Fruit fly (Drosophila melanogaster) whole organism, wandering third instar larva: ENCODE results near the gene CG3719.
A peak's percentile ranks its signal among the peaks of the same experiment; 100 is the strongest.

Experiments
- Abd-B ChIP-seq: fragments of >200 bp; optimal IDR thresholded peaks from 2 replicates; lab custom pipeline; 2017; ENCODE audit warnings: missing biosample characterization, missing genetic modification characterization
- CG32264 ChIP-seq: fragments of 200-800 bp; sonication (Bioruptor generic); optimal IDR thresholded peaks from 2 replicates; lab custom pipeline; 2016; ENCODE audit warnings: missing biosample characterization, missing genetic modification characterization
- CrebA ChIP-seq: fragments of 200-800 bp; sonication (Bioruptor generic); optimal IDR thresholded peaks from 2 replicates; lab custom pipeline; 2016; ENCODE audit warnings: missing biosample characterization, mild to moderate bottlenecking, missing genetic modification characterization, borderline replicate concordance
- Dfd ChIP-seq: fragments of >200 bp; optimal IDR thresholded peaks from 2 replicates; lab custom pipeline; 2017; ENCODE audit warnings: missing biosample characterization, missing genetic modification characterization
- Dif ChIP-seq: fragments of 200-275, 200-300 bp; sonication (Bioruptor generic); optimal IDR thresholded peaks from 2 replicates; lab custom pipeline; 2018; ENCODE audit warnings: missing biosample characterization, missing genetic modification characterization; ENCODE audit not compliant: partially characterized antibody
- GATAd ChIP-seq: sonication (Bioruptor generic); optimal IDR thresholded peaks from 2 replicates; lab custom pipeline; 2016; ENCODE audit warnings: missing biosample characterization, missing genetic modification characterization
- HLH106 ChIP-seq: fragments of 200-800 bp; optimal IDR thresholded peaks from 3 replicates; lab custom pipeline; 2019; ENCODE audit warnings: missing biosample characterization, mild to moderate bottlenecking, missing genetic modification characterization, moderate library complexity
- Hnf4 ChIP-seq: fragments of 200-800 bp; sonication (Bioruptor generic); optimal IDR thresholded peaks from 2 replicates; lab custom pipeline; 2016; ENCODE audit warnings: missing biosample characterization, mild to moderate bottlenecking, missing genetic modification characterization
- Hr78 ChIP-seq: fragments of >200 bp; optimal IDR thresholded peaks from 2 replicates; lab custom pipeline; 2017; ENCODE audit warnings: missing biosample characterization, missing genetic modification characterization
- Hr83 ChIP-seq: fragments of 200-300 bp; sonication (Bioruptor generic); optimal IDR thresholded peaks from 2 replicates; lab custom pipeline; 2016; ENCODE audit warnings: missing biosample characterization, mild to moderate bottlenecking, missing genetic modification characterization, moderate library complexity; ENCODE audit not compliant: poor library complexity, severe bottlenecking
- Jra ChIP-seq: sonication (Bioruptor generic); optimal IDR thresholded peaks from 2 replicates; lab custom pipeline; 2016; ENCODE audit warnings: missing biosample characterization, missing genetic modification characterization
- Myc ChIP-seq: fragments of >200 bp; optimal IDR thresholded peaks from 2 replicates; lab custom pipeline; 2017
- N ChIP-seq: fragments of >200 bp; optimal IDR thresholded peaks from 2 replicates; lab custom pipeline; 2018; ENCODE audit warnings: missing biosample characterization, missing external identifiers, missing genetic modification characterization
- OdsH ChIP-seq: fragments of 200-800 bp; sonication (Bioruptor generic); optimal IDR thresholded peaks from 2 replicates; lab custom pipeline; 2016; ENCODE audit warnings: missing biosample characterization, mild to moderate bottlenecking, missing genetic modification characterization
- Rel ChIP-seq, 2 experiments: fragments of 200-800 bp; sonication (Bioruptor generic) in 1 of 2; optimal IDR thresholded peaks; 2 replicates in 1 of 2; 3 replicates in 1 of 2; lab custom pipeline; 2016 to 2019; ENCODE audit warnings: mild to moderate bottlenecking in 2 of 2, missing biosample characterization in 2 of 2, missing genetic modification characterization in 2 of 2, moderate library complexity in 1 of 2
- Sp1 ChIP-seq: fragments of 200-800 bp; sonication (Bioruptor generic); optimal IDR thresholded peaks from 3 replicates; lab custom pipeline; 2019; ENCODE audit warnings: missing biosample characterization, mild to moderate bottlenecking, missing genetic modification characterization, moderate library complexity
- Vsx2 ChIP-seq: fragments of 200-300, 225-300 bp; sonication (Bioruptor generic); optimal IDR thresholded peaks from 2 replicates; lab custom pipeline; 2018; ENCODE audit warnings: missing biosample characterization, missing genetic modification characterization; ENCODE audit not compliant: partially characterized antibody
- br ChIP-seq: fragments of 200-800 bp; sonication (Bioruptor generic); optimal IDR thresholded peaks from 2 replicates; lab custom pipeline; 2016; ENCODE audit warnings: missing biosample characterization, missing genetic modification characterization
- dl ChIP-seq, 2 experiments: fragments of 175-275, 200-275 bp in 1 of 2; fragments of 200-275 bp in 1 of 2; sonication (Bioruptor generic); optimal IDR thresholded peaks; lab custom pipeline; 2018; ENCODE audit warnings: mild to moderate bottlenecking in 2 of 2, missing biosample characterization in 2 of 2, missing genetic modification characterization in 2 of 2, moderate library complexity in 2 of 2; ENCODE audit not compliant: partially characterized antibody in 2 of 2, insufficient read depth in 1 of 2
- dmrt93B ChIP-seq: fragments of 200-800 bp; sonication (Bioruptor generic); optimal IDR thresholded peaks from 2 replicates; lab custom pipeline; 2018; ENCODE audit warnings: missing biosample characterization, mild to moderate bottlenecking, missing genetic modification characterization
- dsf ChIP-seq: sonication (Bioruptor generic); optimal IDR thresholded peaks from 2 replicates; lab custom pipeline; 2016; ENCODE audit warnings: missing biosample characterization, missing genetic modification characterization, borderline replicate concordance
- ey ChIP-seq: fragments of 200-800 bp; sonication (Bioruptor generic); optimal IDR thresholded peaks from 2 replicates; lab custom pipeline; 2016; ENCODE audit warnings: missing biosample characterization, missing genetic modification characterization
- foxo ChIP-seq, 2 experiments: fragments of 200-800 bp; sonication (Bioruptor generic); optimal IDR thresholded peaks; 2 replicates in 1 of 2; 3 replicates in 1 of 2; lab custom pipeline; 2016 to 2017; ENCODE audit warnings: missing biosample characterization in 2 of 2, missing genetic modification characterization in 2 of 2
- fru ChIP-seq: fragments of 200-800 bp; sonication (Bioruptor generic); optimal IDR thresholded peaks from 3 replicates; lab custom pipeline; 2016; ENCODE audit warnings: missing biosample characterization, mild to moderate bottlenecking, missing genetic modification characterization
- h ChIP-seq: fragments of 200-800 bp; sonication (Bioruptor generic); optimal IDR thresholded peaks from 3 replicates; lab custom pipeline; 2016; ENCODE audit warnings: missing biosample characterization, mild to moderate bottlenecking, missing genetic modification characterization
- jim ChIP-seq: fragments of 175-275, 200-325 bp; sonication (Bioruptor generic); optimal IDR thresholded peaks from 2 replicates; lab custom pipeline; 2016; ENCODE audit warnings: missing biosample characterization, mild to moderate bottlenecking, missing genetic modification characterization
- lola ChIP-seq: fragments of >200 bp; optimal IDR thresholded peaks from 2 replicates; lab custom pipeline; 2017; ENCODE audit warnings: missing biosample characterization, missing genetic modification characterization
- psq ChIP-seq: fragments of 200-800 bp; sonication (Bioruptor generic); optimal IDR thresholded peaks from 3 replicates; lab custom pipeline; 2017; ENCODE audit warnings: missing biosample characterization, mild to moderate bottlenecking, missing genetic modification characterization, moderate library complexity
- rgr ChIP-seq: fragments of 200-800 bp; sonication (Bioruptor generic); optimal IDR thresholded peaks from 3 replicates; lab custom pipeline; 2016; ENCODE audit warnings: missing biosample characterization, mild to moderate bottlenecking, missing genetic modification characterization
- sage ChIP-seq: fragments of 200-800 bp; sonication (Bioruptor generic); optimal IDR thresholded peaks from 2 replicates; lab custom pipeline; 2016; ENCODE audit warnings: missing biosample characterization, mild to moderate bottlenecking, missing genetic modification characterization
- sv ChIP-seq: fragments of 200-800 bp; sonication (Bioruptor generic); optimal IDR thresholded peaks from 3 replicates; lab custom pipeline; 2016; ENCODE audit warnings: missing biosample characterization, missing genetic modification characterization
- tai ChIP-seq: sonication (Bioruptor generic); optimal IDR thresholded peaks from 2 replicates; lab custom pipeline; 2016; ENCODE audit warnings: missing biosample characterization, missing genetic modification characterization
- usp ChIP-seq: fragments of >200 bp; optimal IDR thresholded peaks from 2 replicates; lab custom pipeline; 2017; ENCODE audit warnings: missing biosample characterization, missing genetic modification characterization
- woc ChIP-seq: sonication (Bioruptor generic); optimal IDR thresholded peaks from 2 replicates; lab custom pipeline; 2016; ENCODE audit warnings: missing biosample characterization, mild to moderate bottlenecking, missing genetic modification characterization

Gene CG3719

DNA sequence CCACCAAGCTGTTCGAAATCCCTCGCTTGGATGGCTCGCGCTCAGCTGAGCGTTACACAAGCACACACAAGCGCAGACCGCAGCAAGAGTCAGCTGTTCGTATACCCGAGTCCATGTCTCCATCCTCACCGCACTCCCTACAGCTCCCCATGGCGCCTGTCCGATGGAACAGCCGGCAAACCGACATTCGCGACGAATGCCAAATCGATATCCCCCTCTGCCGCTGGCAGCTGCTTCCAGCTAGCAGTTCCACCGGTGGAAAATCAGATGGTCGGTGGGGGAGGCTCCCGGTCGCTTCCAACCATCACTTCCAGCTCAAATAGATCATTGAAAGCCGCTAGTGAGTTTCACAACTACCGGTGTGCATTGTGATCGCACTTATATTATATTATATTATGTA, 30.0 kb upstream of the CG3719 start:
- TF ChIP-seq dl (GFP tag; optimal IDR thresholded peaks at IDR 0.05; lab: Kevin White, UChicago; ENCODE audit: insufficient read depth in 1 of 2, partially characterized antibody in 2 of 2) (no peak), dsf (no peak), CrebA (no peak), GATAd (no peak), lola (GFP tag; lab: Kevin White, UChicago) (no peak), Abd-B (no peak), Dfd (GFP tag; lab: Kevin White, UChicago) (no peak), Hr83 (GFP tag; lab: Kevin White, UChicago) (no peak), usp (GFP tag; lab: Kevin White, UChicago) (no peak), foxo (GFP tag; optimal IDR thresholded peaks at IDR 0.05; lab: Kevin White, UChicago) (no peak), ey (no peak), dmrt93B (no peak), Myc (no peak), sv (no peak), Jra (GFP tag; lab: Kevin White, UChicago) (no peak)
- TF ChIP-seq, all 38 proteins: peak for 0

DNA sequence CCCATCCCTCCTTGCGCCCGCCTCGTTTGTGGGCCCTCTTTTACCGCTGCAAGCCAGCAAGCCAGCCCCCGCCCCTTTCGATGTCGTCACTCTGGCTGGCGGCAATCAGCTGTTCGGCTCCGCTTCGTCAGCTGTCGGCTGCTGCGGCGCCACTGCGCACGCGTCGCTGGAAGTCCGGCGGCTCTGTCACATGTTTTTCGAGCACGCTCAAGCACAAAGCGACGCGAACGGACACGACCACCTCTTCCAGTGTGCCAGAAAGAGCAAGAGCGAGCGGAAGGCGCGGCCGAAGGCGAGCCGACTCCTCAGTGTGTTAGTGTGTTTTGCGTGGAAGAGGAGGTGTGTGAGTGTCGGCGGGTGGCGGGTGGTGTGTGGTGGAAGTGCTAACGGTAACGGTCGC, 28.7 kb upstream of the CG3719 start, which contains the start of gene futsch:
Gene futsch (plus strand): TSS at position 106 of the 400 bp plus-strand sequence.
- no peak for TF ChIP-seq Hnf4

DNA sequence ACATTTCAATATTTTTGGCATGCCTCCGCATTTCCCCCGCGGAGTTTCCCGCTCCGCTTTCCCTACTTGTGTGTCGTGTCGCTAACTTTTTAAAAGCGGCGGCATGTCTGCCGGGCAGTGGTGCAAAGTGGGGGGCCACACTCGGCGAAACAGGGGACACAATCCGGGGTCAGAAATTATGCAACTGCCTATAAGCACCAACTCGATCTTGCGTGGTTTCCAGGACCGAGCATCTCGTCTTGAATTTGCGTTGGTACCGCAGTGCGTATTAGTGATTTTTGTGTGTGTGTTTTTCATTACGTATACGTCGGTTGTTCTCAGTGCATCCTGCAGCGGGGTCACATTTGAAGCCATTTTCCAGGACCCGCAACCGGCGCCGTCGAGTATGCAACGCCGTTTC, 27.4 kb upstream of the CG3719 start:
- TF ChIP-seq dmrt93B (no peak), fru (GFP tag; lab: Kevin White, UChicago) (no peak), foxo (GFP tag; optimal IDR thresholded peaks at IDR 0.05; lab: Kevin White, UChicago) (peak in 1 of 2 experiments; percentile 14), usp (GFP tag; lab: Kevin White, UChicago) (no peak)
- TF ChIP-seq, all 38 proteins: peak for 1

DNA sequence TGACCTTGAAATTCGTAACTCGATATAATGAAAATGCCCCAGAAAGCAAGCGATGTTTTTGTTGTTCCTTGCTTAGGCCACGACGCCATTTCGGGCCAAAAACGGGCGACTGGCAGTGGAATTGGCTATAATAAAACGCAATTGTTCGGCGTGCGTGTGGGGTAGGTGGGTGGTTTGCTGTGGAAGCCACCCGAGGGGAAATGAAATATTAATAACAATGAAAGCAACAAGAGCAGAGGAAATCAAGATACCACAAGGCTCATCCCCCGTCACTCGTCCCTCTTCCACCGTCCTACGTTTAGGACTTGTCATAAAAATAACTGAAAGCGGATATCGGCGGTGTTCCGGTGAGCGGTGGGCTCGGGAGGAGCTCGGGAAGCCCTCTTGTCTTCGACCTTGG, 25.5 kb upstream of the CG3719 start:
- no peak for TF ChIP-seq jim (GFP tag; lab: Kevin White, UChicago)
- no peak for TF ChIP-seq GATAd
- no peak for TF ChIP-seq CG32264 (GFP tag; lab: Kevin White, UChicago)
- TF ChIP-seq N (GFP tag; lab: Kevin White, UChicago): no peak
- TF ChIP-seq Vsx2 (GFP tag; lab: Kevin White, UChicago): no peak
- TF ChIP-seq HLH106 (tag; lab: Kevin White, UChicago): no peak
- TF ChIP-seq Hnf4: no peak
- TF ChIP-seq Jra (GFP tag; lab: Kevin White, UChicago): no peak
- TF ChIP-seq rgr (GFP tag; lab: Kevin White, UChicago): no peak

DNA sequence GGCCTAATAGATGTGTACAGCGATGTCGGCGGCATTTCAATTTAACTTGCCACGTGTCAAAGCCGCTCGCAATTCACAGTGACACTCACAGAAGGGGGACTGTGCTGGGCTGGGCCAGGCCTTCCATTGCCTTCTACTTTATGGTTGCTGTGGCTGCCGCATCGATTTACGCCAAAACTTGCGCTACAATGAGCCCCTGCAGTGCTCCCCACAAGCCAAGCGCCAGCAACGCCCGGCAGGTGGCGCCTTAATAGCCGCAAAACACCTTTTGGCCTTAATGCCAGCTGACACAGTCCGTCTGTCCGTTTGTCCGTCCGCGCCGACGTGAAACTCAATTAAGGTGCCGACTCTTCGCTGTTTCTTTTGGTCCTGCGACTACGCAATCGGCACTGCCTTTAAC, 24.7 kb upstream of the CG3719 start:
- TF ChIP-seq HLH106 (tag; lab: Kevin White, UChicago): no peak
- TF ChIP-seq Dif: no peak
- no peak for TF ChIP-seq CG32264 (GFP tag; lab: Kevin White, UChicago)
- TF ChIP-seq tai (GFP tag; lab: Kevin White, UChicago): no peak
- no peak for TF ChIP-seq Dfd (GFP tag; lab: Kevin White, UChicago)
- no peak for TF ChIP-seq CrebA
- no peak for TF ChIP-seq h (GFP tag; lab: Kevin White, UChicago)
- no peak for TF ChIP-seq br (GFP tag; lab: Kevin White, UChicago)
- TF ChIP-seq GATAd: no peak

DNA sequence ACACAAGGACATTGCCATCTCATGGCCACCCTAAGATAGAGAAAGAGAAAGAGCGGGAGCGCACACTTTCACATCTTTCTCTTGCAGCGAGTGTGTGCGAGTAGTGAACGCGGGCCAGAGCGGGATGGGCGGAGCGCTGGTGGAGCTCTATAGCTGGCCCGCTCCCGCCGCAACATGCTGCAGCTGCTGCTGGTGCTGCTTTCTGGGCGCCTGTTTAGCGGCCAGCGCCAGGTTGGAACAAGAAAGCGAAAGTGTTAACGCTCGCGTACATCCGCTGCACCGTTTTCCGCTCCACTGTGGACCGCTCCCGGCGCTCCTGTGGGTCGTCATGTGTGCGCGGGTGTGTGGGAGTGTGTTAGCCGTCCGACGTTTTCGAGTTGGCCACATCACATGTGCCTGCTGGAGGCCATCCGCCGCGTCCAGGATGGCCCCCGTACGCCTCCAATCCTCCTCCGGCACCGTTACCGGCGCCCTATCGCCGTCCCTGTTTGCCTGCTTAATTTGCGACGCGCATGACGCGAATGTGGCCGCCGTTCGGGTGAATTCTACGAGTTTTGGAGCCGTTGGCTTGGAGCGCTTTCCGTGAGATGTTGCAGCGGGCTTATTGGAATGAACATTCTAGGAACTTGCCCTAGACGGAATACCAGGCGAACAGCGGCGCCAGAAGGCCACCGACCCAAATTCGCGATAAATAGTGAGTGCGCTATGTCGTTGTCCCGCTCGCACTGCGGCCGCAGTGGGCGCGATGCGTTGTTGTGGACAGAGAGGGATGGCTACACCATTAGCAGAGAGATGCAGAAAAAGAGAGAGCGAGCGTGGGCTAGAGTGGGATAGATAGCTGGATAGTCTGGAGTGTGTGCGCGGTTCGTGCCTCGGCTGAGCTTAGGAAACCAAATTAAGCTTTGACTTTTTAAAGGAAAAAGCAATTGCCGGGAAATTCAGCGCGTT, 19.1 kb upstream of the CG3719 start:
- TF ChIP-seq br (GFP tag; lab: Kevin White, UChicago) (peak; percentile 36), h (GFP tag; lab: Kevin White, UChicago) (peak; percentile 17), Dif (peak; percentile 81), foxo (GFP tag; optimal IDR thresholded peaks at IDR 0.05; lab: Kevin White, UChicago) (no peak), woc (GFP tag; lab: Kevin White, UChicago) (peak; percentile 80), Rel (GFP tag; optimal IDR thresholded peaks at IDR 0.05; lab: Kevin White, UChicago) (no peak), Rel (tag; optimal IDR thresholded peaks at IDR 0.05; lab: Kevin White, UChicago) (peak; percentile 11), Hnf4 (no peak), tai (GFP tag; lab: Kevin White, UChicago) (no peak), fru (GFP tag; lab: Kevin White, UChicago) (peak; percentile 5), psq (GFP tag; lab: Kevin White, UChicago) (peak; percentile 19), dl (GFP tag; optimal IDR thresholded peaks at IDR 0.05; lab: Kevin White, UChicago; ENCODE audit: insufficient read depth in 1 of 2, partially characterized antibody in 2 of 2) (peak; percentile 25 to 82), Hr78 (no peak), dmrt93B (no peak), Sp1 (GFP tag; lab: Kevin White, UChicago) (peak; percentile 12), lola (GFP tag; lab: Kevin White, UChicago) (no peak), Myc (no peak), ey (no peak), rgr (GFP tag; lab: Kevin White, UChicago) (no peak), Hr83 (GFP tag; lab: Kevin White, UChicago) (peak; percentile 39), Vsx2 (GFP tag; lab: Kevin White, UChicago) (peak; percentile 70), jim (GFP tag; lab: Kevin White, UChicago) (no peak), dsf (no peak), OdsH (no peak), Abd-B (no peak), sage (GFP tag; lab: Kevin White, UChicago) (no peak), Jra (GFP tag; lab: Kevin White, UChicago) (peak; percentile 30)
